Worm (Caenorhabditis elegans): ENCODE measurements around the gene C29A12.22.

DNA sequence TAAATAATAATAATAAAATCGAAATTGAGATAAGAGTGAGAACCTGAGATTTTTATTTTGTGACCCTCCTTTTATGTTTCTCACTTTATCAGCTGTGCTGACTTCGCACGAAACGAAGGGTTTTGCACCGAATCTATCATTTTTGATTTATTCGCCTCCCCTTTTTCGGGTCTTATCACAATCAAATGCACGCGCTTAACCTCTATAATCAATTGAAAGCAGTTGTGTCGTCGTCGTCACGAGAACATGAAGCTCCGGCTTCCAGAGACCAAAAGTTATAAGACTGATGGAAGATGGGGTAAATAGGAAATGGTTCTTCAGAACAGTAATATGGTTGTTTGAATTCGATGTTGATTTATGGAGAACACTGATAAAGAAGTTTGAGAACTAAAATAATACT lies 10.7 kb upstream of the C29A12.22 start, which contains the start of gene D1054.18:
- TF ChIP-seq ama-1 (optimal IDR thresholded peaks at IDR 0.05) = no peak
- no peak for TF ChIP-seq ama-1 (GFP tag; optimal IDR thresholded peaks at IDR 0.05)
- TF ChIP-seq snpc-4 (GFP tag; optimal IDR thresholded peaks at IDR 0.05) = no peak
- no peak for TF ChIP-seq snpc-4 (tag; optimal IDR thresholded peaks at IDR 0.05)
- no peak for TF ChIP-seq somi-1 (GFP tag; optimal IDR thresholded peaks at IDR 0.05)
- no peak for TF ChIP-seq ceh-40 (GFP tag; IDR thresholded peaks at IDR 0.05)
- TF ChIP-seq attf-6 (GFP tag; IDR thresholded peaks at IDR 0.05) = no peak
- no peak for TF ChIP-seq egl-44 (GFP tag; IDR thresholded peaks at IDR 0.05)
- no peak for TF ChIP-seq ZK185.1 (tag; optimal IDR thresholded peaks at IDR 0.05; ENCODE audit: poor library complexity, severe bottlenecking)
- no peak for TF ChIP-seq lin-40 (tag; optimal IDR thresholded peaks at IDR 0.05)
- TF ChIP-seq athp-1 (tag; optimal IDR thresholded peaks at IDR 0.05) = no peak

Measured in whole organism, young adult.